Worm (Caenorhabditis elegans) whole organism, L3 larva: ENCODE results near the gene C24A3.9.

Source experiments
- R02D3.7 ChIP-seq: fragments of 150-350 bp; optimal IDR thresholded peaks from 2 replicates; lab custom pipeline; 2014; ENCODE audit warnings: missing biosample characterization, missing genetic modification characterization
- ZK546.5 ChIP-seq: sonication (generic microtip); optimal IDR thresholded peaks from 2 replicates; lab custom pipeline; 2017; ENCODE audit warnings: missing biosample characterization, missing genetic modification characterization
- ama-1 ChIP-seq: fragments of 150-350 bp; optimal IDR thresholded peaks from 2 replicates; lab custom pipeline; 2018
- ceh-16 ChIP-seq: sonication (generic microtip); optimal IDR thresholded peaks from 2 replicates; lab custom pipeline; 2017; ENCODE audit warnings: missing biosample characterization, missing genetic modification characterization
- ceh-28 ChIP-seq: fragments of 150-350 bp; optimal IDR thresholded peaks from 2 replicates; lab custom pipeline; 2014; ENCODE audit warnings: missing biosample characterization, missing genetic modification reagents, missing genetic modification characterization
- ceh-82 ChIP-seq: fragments of 150-350 bp; optimal IDR thresholded peaks from 2 replicates; lab custom pipeline; 2014; ENCODE audit warnings: missing biosample characterization, missing genetic modification characterization
- ceh-9 ChIP-seq: sonication (generic microtip); optimal IDR thresholded peaks from 2 replicates; lab custom pipeline; 2018; ENCODE audit warnings: missing biosample characterization, missing genetic modification characterization
- daf-12 ChIP-seq: fragments of 150-350 bp; optimal IDR thresholded peaks from 2 replicates; lab custom pipeline; 2014; ENCODE audit warnings: missing biosample characterization, missing genetic modification reagents, missing genetic modification characterization
- egl-27 ChIP-seq: sonication (generic microtip); optimal IDR thresholded peaks from 4 replicates; lab custom pipeline; 2017; ENCODE audit warnings: missing biosample characterization, missing genetic modification reagents, missing genetic modification characterization
- egl-5 ChIP-seq: fragments of 150-350 bp; optimal IDR thresholded peaks from 2 replicates; lab custom pipeline; 2017; ENCODE audit warnings: missing biosample characterization, missing genetic modification reagents, missing genetic modification characterization, inconsistent platforms
- elt-3 ChIP-seq, 3 experiments: fragments of 150-350 bp in 1 of 3; sonication (generic microtip) in 2 of 3; optimal IDR thresholded peaks; 2 replicates in 2 of 3; 4 replicates in 1 of 3; lab custom pipeline; 2014 to 2017; ENCODE audit warnings: missing biosample characterization in 3 of 3, missing genetic modification characterization in 3 of 3
- eor-1 ChIP-seq, 2 experiments: fragments of 150-350 bp; optimal IDR thresholded peaks; 2 replicates each; lab custom pipeline; 2014 to 2018; ENCODE audit warnings: missing biosample characterization in 2 of 2, missing genetic modification characterization in 2 of 2
- fkh-10 ChIP-seq: sonication (generic microtip); optimal IDR thresholded peaks from 2 replicates; lab custom pipeline; 2017; ENCODE audit warnings: missing biosample characterization, missing genetic modification reagents, missing genetic modification characterization
- fkh-2 ChIP-seq: fragments of 150-350 bp; optimal IDR thresholded peaks from 2 replicates; lab custom pipeline; 2014; ENCODE audit warnings: missing biosample characterization, missing genetic modification reagents, missing genetic modification characterization
- hmg-11 ChIP-seq: sonication (generic microtip); optimal IDR thresholded peaks from 2 replicates; lab custom pipeline; 2016; ENCODE audit warnings: missing genetic modification characterization, missing compliant biosample characterization
- lin-15B ChIP-seq: fragments of 150-350 bp; optimal IDR thresholded peaks from 2 replicates; lab custom pipeline; 2014; ENCODE audit warnings: missing biosample characterization, missing genetic modification characterization
- lsy-12 ChIP-seq: sonication (generic microtip); optimal IDR thresholded peaks from 2 replicates; lab custom pipeline; 2016; ENCODE audit warnings: mild to moderate bottlenecking, missing genetic modification characterization, missing compliant biosample characterization
- mdl-1 ChIP-seq: fragments of 150-350 bp; optimal IDR thresholded peaks from 2 replicates; lab custom pipeline; 2014; ENCODE audit warnings: missing biosample characterization, missing genetic modification characterization
- mml-1 ChIP-seq: fragments of 150-350 bp; sonication (generic microtip); optimal IDR thresholded peaks from 3 replicates; lab custom pipeline; 2014; ENCODE audit warnings: missing biosample characterization, missing genetic modification characterization
- nhr-12 ChIP-seq: fragments of 150-350 bp; optimal IDR thresholded peaks from 2 replicates; lab custom pipeline; 2014; ENCODE audit warnings: missing biosample characterization, missing genetic modification characterization
- nhr-23 ChIP-seq: fragments of 150-350 bp; optimal IDR thresholded peaks from 2 replicates; lab custom pipeline; 2014; ENCODE audit warnings: missing biosample characterization, missing genetic modification reagents, missing genetic modification characterization
- nhr-237 ChIP-seq: fragments of 150-350 bp; optimal IDR thresholded peaks from 2 replicates; lab custom pipeline; 2014; ENCODE audit warnings: missing biosample characterization, missing genetic modification characterization
- nhr-25 ChIP-seq: sonication (generic microtip); optimal IDR thresholded peaks from 2 replicates; lab custom pipeline; 2017; ENCODE audit warnings: missing biosample characterization, missing genetic modification characterization
- nhr-67 ChIP-seq: fragments of 150-350 bp; optimal IDR thresholded peaks from 2 replicates; lab custom pipeline; 2014; ENCODE audit warnings: missing biosample characterization, missing genetic modification characterization
- nhr-77 ChIP-seq: fragments of 150-350 bp; optimal IDR thresholded peaks from 2 replicates; lab custom pipeline; 2014; ENCODE audit warnings: missing biosample characterization, missing genetic modification characterization
- pha-4 ChIP-seq: fragments of 150-350 bp; optimal IDR thresholded peaks from 2 replicates; lab custom pipeline; 2014; ENCODE audit warnings: missing biosample characterization, missing genetic modification reagents, missing genetic modification characterization
- pqm-1 ChIP-seq: fragments of 150-350 bp; optimal IDR thresholded peaks from 2 replicates; lab custom pipeline; 2017; ENCODE audit warnings: missing biosample characterization, missing genetic modification characterization, inconsistent platforms
- sea-2 ChIP-seq: fragments of 150-350 bp; sonication (generic microtip); optimal IDR thresholded peaks from 4 replicates; lab custom pipeline; 2014; ENCODE audit warnings: missing biosample characterization, missing genetic modification reagents, missing genetic modification characterization
- skn-1 ChIP-seq: fragments of 150-350 bp; optimal IDR thresholded peaks from 2 replicates; lab custom pipeline; 2014; ENCODE audit warnings: missing biosample characterization, missing genetic modification characterization
- snpc-4 ChIP-seq: fragments of 150-350 bp; optimal IDR thresholded peaks from 2 replicates; lab custom pipeline; 2014; ENCODE audit warnings: missing biosample characterization, missing genetic modification characterization
- unc-39 ChIP-seq: sonication (generic microtip); optimal IDR thresholded peaks from 4 replicates; lab custom pipeline; 2017; ENCODE audit warnings: missing biosample characterization, missing genetic modification characterization
- unc-62 ChIP-seq: fragments of 150-350 bp; sonication (generic microtip); optimal IDR thresholded peaks from 4 replicates; lab custom pipeline; 2014; ENCODE audit warnings: missing biosample characterization, missing genetic modification reagents, missing genetic modification characterization
- zag-1 ChIP-seq: fragments of 150-350 bp; optimal IDR thresholded peaks from 2 replicates; lab custom pipeline; 2014; ENCODE audit warnings: missing biosample characterization, missing genetic modification characterization
- ztf-11 ChIP-seq: fragments of 150-350 bp; optimal IDR thresholded peaks from 2 replicates; lab custom pipeline; 2014; ENCODE audit warnings: missing biosample characterization, missing genetic modification characterization
- ztf-4 ChIP-seq: fragments of 150-350 bp; optimal IDR thresholded peaks from 2 replicates; lab custom pipeline; 2014; ENCODE audit warnings: missing biosample characterization, missing genetic modification characterization

The C24A3.9 gene

ce11 chrX:9010418-9010817 is at the start of gene C24A3.9:
C24A3.9 (minus strand) TSS chrX:9010518.
- TF ChIP-seq nhr-67 (tag; lab: Kevin White, UChicago) (no peak), eor-1 (tag; optimal IDR thresholded peaks at IDR 0.05; lab: Kevin White, UChicago) (no peak), fkh-10 (GFP tag; lab: Kevin White, UChicago) (no peak), skn-1 (no peak), ceh-82 (no peak), egl-27 (tag; lab: Kevin White, UChicago) (no peak), R02D3.7 (tag; lab: Kevin White, UChicago) (no peak), mml-1 (tag; lab: Kevin White, UChicago) (no peak), hmg-11 (tag; lab: Kevin White, UChicago) (no peak), mdl-1 (no peak), ceh-9 (tag; lab: Kevin White, UChicago) (no peak), lin-15B (tag; lab: Kevin White, UChicago) (no peak), snpc-4 (tag; lab: Kevin White, UChicago) (no peak), ceh-28 (tag; lab: Kevin White, UChicago) (no peak), egl-5 (no peak), ztf-11 (tag; lab: Kevin White, UChicago) (no peak)

ce11 chrX:9057352-9057751 is 47.0 kb upstream of the C24A3.9 start, which contains the start of gene F47E1.2:
F47E1.2 (plus strand) TSS chrX:9057652.
- TF ChIP-seq elt-3 (tag; optimal IDR thresholded peaks at IDR 0.05; lab: Kevin White, UChicago) (no peak), sea-2 (GFP tag; lab: Kevin White, UChicago) (no peak), nhr-77 (tag; lab: Kevin White, UChicago) (no peak), ceh-28 (tag; lab: Kevin White, UChicago) (no peak), ama-1 (no peak), unc-62 (GFP tag; lab: Kevin White, UChicago) (no peak), ceh-16 (tag; lab: Kevin White, UChicago) (no peak), ZK546.5 (tag; lab: Kevin White, UChicago) (no peak), pha-4 (tag; lab: Kevin White, UChicago) (no peak), fkh-10 (GFP tag; lab: Kevin White, UChicago) (no peak), nhr-23 (no peak), ceh-9 (tag; lab: Kevin White, UChicago) (no peak), hmg-11 (tag; lab: Kevin White, UChicago) (no peak), mdl-1 (no peak), fkh-2 (tag; lab: Kevin White, UChicago) (no peak), ztf-4 (no peak), snpc-4 (tag; lab: Kevin White, UChicago) (no peak)

- TF ChIP-seq nhr-25 (tag; lab: Kevin White, UChicago) (peak; percentile 53), ZK546.5 (tag; lab: Kevin White, UChicago) (no peak), fkh-10 (GFP tag; lab: Kevin White, UChicago) (no peak), R02D3.7 (tag; lab: Kevin White, UChicago) (no peak), zag-1 (tag; lab: Kevin White, UChicago) (no peak), ceh-9 (tag; lab: Kevin White, UChicago) (no peak), nhr-12 (tag; lab: Kevin White, UChicago) (no peak), elt-3 (tag; optimal IDR thresholded peaks at IDR 0.05; lab: Kevin White, UChicago) (peak in 1 of 3 experiments; percentile 20), daf-12 (tag; lab: Kevin White, UChicago) (no peak), pqm-1 (tag; lab: Kevin White, UChicago) (no peak), nhr-67 (tag; lab: Kevin White, UChicago) (no peak), ceh-16 (tag; lab: Kevin White, UChicago) (no peak), unc-39 (tag; lab: Kevin White, UChicago) (no peak), nhr-23 (peak; percentile 39), ztf-11 (tag; lab: Kevin White, UChicago) (no peak), egl-27 (tag; lab: Kevin White, UChicago) (no peak), lsy-12 (tag; lab: Kevin White, UChicago) (no peak)
- TF ChIP-seq, all 47 proteins: peak for 3
Measured at ce11 chrX:9053426-9053825, 43.1 kb upstream of the C24A3.9 start.

- no peak for TF ChIP-seq nhr-237 (tag; lab: Kevin White, UChicago)
Measured at ce11 chrX:9048657-9049056, 38.3 kb upstream of the C24A3.9 start, which contains the start of gene F47E1.20. F47E1.20 (plus strand) TSS chrX:9048957.
